Fruit fly (Drosophila melanogaster) whole organism, embryonic: ENCODE results near the gene Ets97D.

ENCODE experiments used
- Abd-B ChIP-seq: fragments of 200-800 bp; sonication (Bioruptor generic); optimal IDR thresholded peaks from 2 replicates; lab custom pipeline; 2018; ENCODE audit warnings: missing biosample characterization, mild to moderate bottlenecking, missing genetic modification characterization, moderate library complexity
- Bteb2 ChIP-seq: fragments of 200-800 bp; sonication (Bioruptor generic); optimal IDR thresholded peaks from 2 replicates; lab custom pipeline; 2016; ENCODE audit warnings: missing biosample characterization, missing genetic modification characterization
- CG10959 ChIP-seq: fragments of 200-800 bp; sonication (Bioruptor generic); IDR thresholded peaks from 2 replicates; pipeline ENCODE4 v1.3.6; 2022; ENCODE audit warnings: missing biosample characterization, missing genetic modification characterization
- CG11398 ChIP-seq: fragments of 200-800 bp; sonication (Bioruptor generic); optimal IDR thresholded peaks from 2 replicates; lab custom pipeline; 2016; ENCODE audit warnings: missing biosample characterization, missing genetic modification characterization
- CG11696 ChIP-seq: fragments of 200-800 bp; sonication (Bioruptor generic); IDR thresholded peaks from 2 replicates; pipeline ENCODE4 v1.3.6; 2022; ENCODE audit warnings: missing biosample characterization, missing genetic modification characterization
- CG12299 ChIP-seq: fragments of 200-800 bp; sonication (Bioruptor generic); optimal IDR thresholded peaks from 2 replicates; lab custom pipeline; 2018; ENCODE audit warnings: missing biosample characterization, mild to moderate bottlenecking, missing genetic modification characterization
- CG12769 ChIP-seq: fragments of 200-800 bp; sonication (Bioruptor generic); optimal IDR thresholded peaks from 2 replicates; lab custom pipeline; 2019; ENCODE audit warnings: missing biosample characterization, mild to moderate bottlenecking, missing genetic modification characterization, moderate library complexity
- CG13775 ChIP-seq: fragments of 200-800 bp; sonication (Bioruptor generic); optimal IDR thresholded peaks from 3 replicates; lab custom pipeline; 2017; ENCODE audit warnings: missing biosample characterization, mild to moderate bottlenecking, missing genetic modification characterization
- CG13894 ChIP-seq: fragments of 200-800 bp; sonication (Bioruptor generic); optimal IDR thresholded peaks from 3 replicates; lab custom pipeline; 2018; ENCODE audit warnings: missing biosample characterization, mild to moderate bottlenecking, missing genetic modification characterization, moderate library complexity
- CG14050 ChIP-seq: fragments of 200-800 bp; sonication (Bioruptor generic); IDR thresholded peaks from 3 replicates; pipeline ENCODE4 v1.3.6; 2022; ENCODE audit warnings: missing biosample characterization, missing genetic modification characterization
- CG15601 ChIP-seq: fragments of 200-800 bp; sonication (Bioruptor generic); optimal IDR thresholded peaks from 3 replicates; lab custom pipeline; 2019; ENCODE audit warnings: missing biosample characterization, mild to moderate bottlenecking, missing genetic modification characterization, moderate library complexity
- CG16813 ChIP-seq: fragments of 200-800 bp; sonication (Bioruptor generic); IDR thresholded peaks from 3 replicates; pipeline ENCODE4 v1.3.6; 2022; ENCODE audit warnings: missing biosample characterization, missing genetic modification characterization; ENCODE audit not compliant: partially characterized antibody
- CG16815 ChIP-seq: fragments of 200-800 bp; sonication (Bioruptor generic); optimal IDR thresholded peaks from 3 replicates; lab custom pipeline; 2017; ENCODE audit warnings: missing biosample characterization, mild to moderate bottlenecking, missing genetic modification characterization
- CG32772 ChIP-seq: fragments of 200-800 bp; sonication (Bioruptor generic); IDR thresholded peaks from 2 replicates; pipeline ENCODE4 v1.3.6; 2022; ENCODE audit warnings: missing biosample characterization, missing genetic modification characterization
- CG5245 ChIP-seq: fragments of 200-800 bp; sonication (Bioruptor generic); optimal IDR thresholded peaks from 3 replicates; lab custom pipeline; 2016; ENCODE audit warnings: missing biosample characterization, missing genetic modification characterization
- CG7271 ChIP-seq: fragments of 200-800 bp; sonication (Bioruptor generic); optimal IDR thresholded peaks from 2 replicates; lab custom pipeline; 2018; ENCODE audit warnings: missing biosample characterization, mild to moderate bottlenecking, missing genetic modification characterization, moderate library complexity
- CG8290 ChIP-seq, 3 experiments: fragments of 200-800 bp; sonication (Bioruptor generic); optimal IDR thresholded peaks; 2 replicates each; lab custom pipeline; 2016 to 2019; ENCODE audit warnings: missing biosample characterization in 3 of 3, missing genetic modification characterization in 3 of 3, mild to moderate bottlenecking in 2 of 3, moderate library complexity in 1 of 3
- CoRest ChIP-seq: fragments of 200-800 bp; sonication (Bioruptor generic); optimal IDR thresholded peaks from 3 replicates; lab custom pipeline; 2018; ENCODE audit warnings: missing biosample characterization, mild to moderate bottlenecking, missing genetic modification characterization, moderate library complexity
- Dref ChIP-seq: fragments of 200-800 bp; sonication (Bioruptor generic); IDR thresholded peaks from 2 replicates; pipeline ENCODE4 v1.3.6; 2022; ENCODE audit warnings: missing biosample characterization, missing genetic modification characterization
- Ets65A ChIP-seq: fragments of 200-800 bp; sonication (Bioruptor generic); peaks from one replicate; lab custom pipeline; 2016; ENCODE audit warnings: missing biosample characterization, missing genetic modification characterization
- HLH3B ChIP-seq: fragments of 200-800 bp; sonication (Bioruptor generic); IDR thresholded peaks from 2 replicates; pipeline ENCODE4 v1.3.6; 2022; ENCODE audit warnings: missing biosample characterization, missing genetic modification characterization
- Hr39 ChIP-seq: fragments of >200 bp; optimal IDR thresholded peaks from 2 replicates; lab custom pipeline; 2017
- Kr ChIP-seq: fragments of 200-800 bp; sonication (Bioruptor generic); optimal IDR thresholded peaks from 2 replicates; lab custom pipeline; 2017; ENCODE audit warnings: missing biosample characterization, mild to moderate bottlenecking, missing genetic modification characterization
- Lim3 ChIP-seq: fragments of 200-800 bp; sonication (Bioruptor generic); IDR thresholded peaks from 2 replicates; pipeline ENCODE4 v1.3.6; 2022; ENCODE audit warnings: missing biosample characterization, missing genetic modification characterization
- Myb ChIP-seq: fragments of 200-800 bp; sonication (Bioruptor generic); optimal IDR thresholded peaks from 2 replicates; lab custom pipeline; 2016; ENCODE audit warnings: missing biosample characterization, missing genetic modification characterization
- Ravus ChIP-seq: fragments of 200-800 bp; sonication (Bioruptor generic); IDR thresholded peaks from 2 replicates; pipeline ENCODE4 v1.3.6; 2022; ENCODE audit warnings: missing biosample characterization, missing genetic modification characterization
- Rx ChIP-seq: fragments of 200-800 bp; sonication (Bioruptor generic); IDR thresholded peaks from 2 replicates; pipeline ENCODE4 v1.3.6; 2022; ENCODE audit warnings: missing biosample characterization, missing genetic modification characterization
- Sox100B ChIP-seq: fragments of 200-800 bp; sonication (Bioruptor generic); optimal IDR thresholded peaks from 3 replicates; lab custom pipeline; 2018; ENCODE audit warnings: missing biosample characterization, mild to moderate bottlenecking, missing genetic modification characterization
- Sry-β ChIP-seq: fragments of 200-800 bp; sonication (Bioruptor generic); optimal IDR thresholded peaks from 2 replicates; lab custom pipeline; 2018; ENCODE audit warnings: missing biosample characterization, mild to moderate bottlenecking, missing genetic modification characterization, moderate library complexity
- Trl ChIP-seq, 3 experiments: fragments of >200 bp in 2 of 3; fragments of 200-800 bp in 1 of 3; sonication (Bioruptor generic) in 1 of 3; optimal IDR thresholded peaks; 2 replicates in 1 of 3; 3 replicates in 2 of 3; lab custom pipeline; 2016 to 2017; ENCODE audit warnings: missing biosample characterization in 1 of 3, missing genetic modification characterization in 1 of 3
- abd-A ChIP-seq: fragments of 200-800 bp; sonication (Bioruptor generic); optimal IDR thresholded peaks from 3 replicates; lab custom pipeline; 2019; ENCODE audit warnings: missing biosample characterization, mild to moderate bottlenecking, missing genetic modification characterization, moderate library complexity
- ac ChIP-seq: fragments of 200-800 bp; sonication (Bioruptor generic); optimal IDR thresholded peaks from 3 replicates; lab custom pipeline; 2017; ENCODE audit warnings: missing biosample characterization, mild to moderate bottlenecking, missing genetic modification characterization
- al ChIP-seq: fragments of 200-800 bp; sonication (Bioruptor generic); IDR thresholded peaks from 2 replicates; pipeline ENCODE4 v1.3.6; 2022; ENCODE audit warnings: missing biosample characterization, missing genetic modification characterization
- ato ChIP-seq: fragments of 200-800 bp; sonication (Bioruptor generic); IDR thresholded peaks from 2 replicates; pipeline ENCODE4 v1.3.6; 2022; ENCODE audit warnings: missing biosample characterization, missing genetic modification characterization; ENCODE audit not compliant: partially characterized antibody
- crol ChIP-seq: fragments of 200-800 bp; sonication (Bioruptor generic); IDR thresholded peaks from 2 replicates; pipeline ENCODE4 v1.3.6; 2022; ENCODE audit warnings: missing biosample characterization, missing genetic modification characterization
- cwo ChIP-seq: fragments of 200-800 bp; sonication (Bioruptor generic); optimal IDR thresholded peaks from 3 replicates; lab custom pipeline; 2017; ENCODE audit warnings: missing biosample characterization, missing genetic modification characterization, mild to moderate bottlenecking, moderate library complexity, missing genetic modification reagents
- dmrt11E ChIP-seq: fragments of 200-800 bp; sonication (Bioruptor generic); optimal IDR thresholded peaks from 3 replicates; lab custom pipeline; 2018; ENCODE audit warnings: missing biosample characterization, mild to moderate bottlenecking, missing genetic modification characterization, moderate library complexity
- fru ChIP-seq: fragments of >200 bp; optimal IDR thresholded peaks from 2 replicates; lab custom pipeline; 2017
- gcm ChIP-seq: fragments of 200-800 bp; sonication (Bioruptor generic); optimal IDR thresholded peaks from 2 replicates; lab custom pipeline; 2019; ENCODE audit warnings: missing biosample characterization, mild to moderate bottlenecking, missing genetic modification characterization, moderate library complexity
- gsb ChIP-seq: fragments of 200-800 bp; sonication (Bioruptor generic); IDR thresholded peaks from 2 replicates; pipeline ENCODE4 v1.3.6; 2022; ENCODE audit warnings: missing biosample characterization, missing genetic modification characterization
- kay ChIP-seq: fragments of 200-800 bp; sonication (Bioruptor generic); optimal IDR thresholded peaks from 2 replicates; lab custom pipeline; 2016; ENCODE audit warnings: missing biosample characterization, missing genetic modification characterization
- pfk ChIP-seq: fragments of 200-800 bp; sonication (Bioruptor generic); optimal IDR thresholded peaks from 2 replicates; lab custom pipeline; 2018; ENCODE audit warnings: missing biosample characterization, mild to moderate bottlenecking, missing genetic modification characterization, moderate library complexity
- repo ChIP-seq: fragments of 200-800 bp; sonication (Bioruptor generic); optimal IDR thresholded peaks from 2 replicates; lab custom pipeline; 2016; ENCODE audit warnings: missing biosample characterization, missing genetic modification characterization
- salm ChIP-seq: fragments of 200-800 bp; sonication (Bioruptor generic); optimal IDR thresholded peaks from 2 replicates; lab custom pipeline; 2018; ENCODE audit warnings: missing biosample characterization, mild to moderate bottlenecking, missing genetic modification characterization
- sc ChIP-seq, 3 experiments: fragments of >200 bp in 2 of 3; fragments of 200-800 bp in 1 of 3; sonication (Bioruptor generic) in 1 of 3; optimal IDR thresholded peaks; 2 replicates in 2 of 3; 3 replicates in 1 of 3; lab custom pipeline; 2017; ENCODE audit warnings: mild to moderate bottlenecking in 1 of 3, missing biosample characterization in 1 of 3, missing genetic modification characterization in 1 of 3, missing genetic modification reagents in 1 of 3
- sna ChIP-seq: fragments of 200-800 bp; sonication (Bioruptor generic); IDR thresholded peaks from 2 replicates; pipeline ENCODE4 v1.3.6; 2022; ENCODE audit warnings: missing biosample characterization, missing genetic modification characterization; ENCODE audit not compliant: partially characterized antibody
- sug ChIP-seq: fragments of 200-800 bp; optimal IDR thresholded peaks from 2 replicates; lab custom pipeline; 2019; ENCODE audit warnings: missing biosample characterization, mild to moderate bottlenecking, missing genetic modification characterization, moderate library complexity
- tin ChIP-seq: fragments of 200-800 bp; sonication (Bioruptor generic); optimal IDR thresholded peaks from 3 replicates; lab custom pipeline; 2016; ENCODE audit warnings: missing biosample characterization, missing genetic modification characterization
- tio ChIP-seq: fragments of 200-800 bp; sonication (Bioruptor generic); optimal IDR thresholded peaks from 2 replicates; lab custom pipeline; 2017; ENCODE audit warnings: missing biosample characterization, missing genetic modification characterization, inconsistent platforms
- wdn ChIP-seq: fragments of 200-800 bp; sonication (Bioruptor generic); IDR thresholded peaks from 2 replicates; pipeline ENCODE4 v1.3.6; 2022; ENCODE audit warnings: missing biosample characterization, missing genetic modification characterization

The Ets97D gene

DNA sequence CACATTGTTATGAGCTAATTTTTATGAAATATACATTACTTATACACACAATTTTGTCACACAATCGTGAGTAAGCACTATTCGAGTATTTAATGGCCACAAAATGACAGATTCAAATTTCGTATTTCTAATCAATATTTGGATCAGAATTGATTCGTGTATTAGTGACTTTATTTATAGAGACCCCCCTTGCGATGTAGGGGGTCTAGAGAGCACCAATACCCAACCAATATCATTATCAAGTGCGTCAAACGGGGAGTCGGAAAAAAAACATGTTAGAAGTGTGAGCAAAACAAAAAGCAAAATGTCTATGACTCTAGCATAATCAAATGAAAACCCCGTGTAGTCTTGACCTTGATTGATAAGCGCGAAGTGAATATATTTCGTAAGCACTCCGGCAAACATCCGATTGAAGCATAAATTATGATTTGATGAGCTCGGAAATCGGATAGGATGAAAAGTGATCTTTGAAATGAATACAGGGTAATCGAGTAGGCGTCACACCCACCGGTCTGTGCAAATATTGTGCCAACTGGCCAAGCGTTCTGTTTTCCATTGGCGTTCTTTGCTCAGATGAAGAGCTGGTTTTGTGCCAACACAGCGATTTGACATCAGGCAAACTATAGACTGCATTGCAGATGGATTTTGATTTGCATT, 39.6 kb upstream of the Ets97D start (continued):
- TF ChIP-seq kay (GFP tag; lab: Kevin White, UChicago) (no peak), dmrt11E (tag; lab: Kevin White, UChicago) (no peak), CG13775 (GFP tag; lab: Kevin White, UChicago) (no peak), salm (tag; lab: Kevin White, UChicago) (no peak), CG11696 (GFP tag; lab: Robert Waterston, UW) (no peak), CG8290 (GFP tag; optimal IDR thresholded peaks at IDR 0.05; lab: Kevin White, UChicago) (no peak), CG8290 (tag; optimal IDR thresholded peaks at IDR 0.05; lab: Kevin White, UChicago) (peak in 1 of 2 experiments; percentile 57), sna (GFP tag; lab: Robert Waterston, UW) (no peak), tin (no peak), Sox100B (no peak), wdn (GFP tag; lab: Robert Waterston, UW) (no peak), Dref (GFP tag; lab: Robert Waterston, UW) (no peak), CG10959 (GFP tag; lab: Robert Waterston, UW) (no peak), Ravus (GFP tag; lab: Robert Waterston, UW) (no peak), al (GFP tag; lab: Robert Waterston, UW) (no peak), Kr (GFP tag; lab: Kevin White, UChicago) (no peak), CG13894 (peak; percentile 10), repo (GFP tag; lab: Kevin White, UChicago) (no peak), Myb (GFP tag; lab: Kevin White, UChicago) (no peak), gcm (GFP tag; lab: Kevin White, UChicago) (no peak), HLH3B (no peak), CG16815 (no peak), CG12299 (no peak), CG14050 (GFP tag; lab: Robert Waterston, UW) (no peak), ac (GFP tag; lab: Kevin White, UChicago) (no peak), abd-A (tag; lab: Kevin White, UChicago) (peak; percentile 51), tio (peak; percentile 26), cwo (GFP tag; lab: Kevin White, UChicago) (peak; percentile 74), pfk (no peak), CG32772 (GFP tag; lab: Robert Waterston, UW) (no peak), CG12769 (tag; lab: Kevin White, UChicago) (peak; percentile 11), fru (lab: Kevin White, UChicago) (no peak), sc (optimal IDR thresholded peaks at IDR 0.05; lab: Kevin White, UChicago) (no peak), sc (GFP tag; optimal IDR thresholded peaks at IDR 0.05; lab: Kevin White, UChicago) (no peak), Ets65A (GFP tag; lab: Kevin White, UChicago) (peak; percentile 84), CG5245 (GFP tag; lab: Kevin White, UChicago) (no peak), Hr39 (lab: Kevin White, UChicago) (no peak), Sry-β (GFP tag; lab: Kevin White, UChicago) (no peak), sug (tag; lab: Kevin White, UChicago) (peak; percentile 99), gsb (GFP tag; lab: Robert Waterston, UW) (no peak), Rx (no peak), Trl (optimal IDR thresholded peaks at IDR 0.05; lab: Kevin White, UChicago) (no peak), Trl (GFP tag; optimal IDR thresholded peaks at IDR 0.05; lab: Kevin White, UChicago) (no peak), CG15601 (tag; lab: Kevin White, UChicago) (no peak), CG7271 (tag; lab: Kevin White, UChicago) (no peak), CG11398 (GFP tag; lab: Kevin White, UChicago) (no peak), CoRest (peak; percentile 21), crol (GFP tag; lab: Robert Waterston, UW) (no peak), Bteb2 (GFP tag; lab: Kevin White, UChicago) (no peak), ato (GFP tag; lab: Robert Waterston, UW) (no peak), Abd-B (GFP tag; lab: Kevin White, UChicago) (no peak), Lim3 (GFP tag; lab: Robert Waterston, UW) (no peak), CG16813 (GFP tag; lab: Robert Waterston, UW) (no peak)
